Worm (Caenorhabditis elegans): ENCODE measurements around the gene hrpu-1.

DNA sequence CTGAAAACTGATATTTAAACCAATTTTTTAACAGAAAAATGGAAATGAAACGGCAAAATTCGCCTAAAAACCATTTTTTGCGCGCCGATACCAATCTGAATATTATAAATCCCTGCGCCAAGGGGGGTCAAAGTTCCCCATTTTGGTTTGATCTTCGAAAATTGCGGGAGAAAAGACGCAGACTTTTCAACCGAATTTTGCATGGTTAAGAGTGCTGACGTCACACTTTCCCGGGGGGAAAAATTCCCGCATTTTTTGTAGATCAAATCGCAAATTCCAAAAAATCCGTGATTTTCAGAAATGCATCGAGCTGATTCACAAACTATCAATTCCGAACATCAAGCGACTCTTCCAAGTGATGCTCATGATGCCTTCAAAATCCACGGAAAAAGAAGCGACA is 9.9 kb upstream of the hrpu-1 start:
- TF ChIP-seq tbx-11 (GFP tag; IDR thresholded peaks at IDR 0.05): no peak
- no peak for TF ChIP-seq ets-7 (tag; optimal IDR thresholded peaks at IDR 0.05)
- TF ChIP-seq aly-1 (tag; optimal IDR thresholded peaks at IDR 0.05): no peak
- TF ChIP-seq ama-1 (optimal IDR thresholded peaks at IDR 0.05): no peak

Measured in whole organism, early embryonic.